Worm (Caenorhabditis elegans) whole organism, L1 larva: ENCODE results near the gene M18.3.

Experiments used
- Y116A8C.19 ChIP-seq: sonication (generic microtip); optimal IDR thresholded peaks from 2 replicates; lab custom pipeline; 2016; ENCODE audit warnings: missing compliant biosample characterization, missing genetic modification characterization, borderline replicate concordance
- alr-1 ChIP-seq: fragments of 200-800 bp; sonication (Bioruptor generic); optimal IDR thresholded peaks from 2 replicates; lab custom pipeline; 2018; ENCODE audit warnings: borderline replicate concordance, mild to moderate bottlenecking, missing genetic modification characterization, missing compliant biosample characterization
- blmp-1 ChIP-seq: fragments of 150-350 bp; optimal IDR thresholded peaks from 2 replicates; lab custom pipeline; 2014; ENCODE audit warnings: missing biosample characterization, missing genetic modification characterization
- unc-62 ChIP-seq: fragments of 150-350 bp; optimal IDR thresholded peaks from 2 replicates; lab custom pipeline; 2014; ENCODE audit warnings: missing biosample characterization, missing genetic modification reagents, missing genetic modification characterization
- vab-15 ChIP-seq: sonication (generic microtip); optimal IDR thresholded peaks from 2 replicates; lab custom pipeline; 2017; ENCODE audit warnings: missing genotype, mild to moderate bottlenecking, missing genetic modification characterization, missing compliant biosample characterization
- ztf-4 ChIP-seq: fragments of 150-350 bp; optimal IDR thresholded peaks from 2 replicates; lab custom pipeline; 2014; ENCODE audit warnings: missing biosample characterization, missing genetic modification characterization

- no peak for TF ChIP-seq ztf-4 (tag; lab: Kevin White, UChicago)
- no peak for TF ChIP-seq alr-1
- TF ChIP-seq blmp-1 (tag; lab: Kevin White, UChicago) = no peak
- TF ChIP-seq vab-15 (tag; lab: Kevin White, UChicago) = no peak
- no peak for TF ChIP-seq unc-62 (GFP tag; lab: Kevin White, UChicago)
- TF ChIP-seq Y116A8C.19 = no peak
These were observed 14.9 kb downstream of the M18.3 start for ce11 chrIV:12120536-12120935.
